Worm (Caenorhabditis elegans): Measurements from ENCODE around the gene gldi-2.

- TF ChIP-seq ceh-36 (tag; optimal IDR thresholded peaks at IDR 0.05) (no peak), scrt-1 (GFP tag; IDR thresholded peaks at IDR 0.05) (no peak), tra-4 (tag; optimal IDR thresholded peaks at IDR 0.05) (no peak), tbx-37 (GFP tag; conservative IDR thresholded peaks at IDR 0.05) (no peak), ets-7 (tag; optimal IDR thresholded peaks at IDR 0.05) (no peak)
These were observed 1.2 kb upstream of the gldi-2 start for ce11 chrII:6781983-6782382.

All from whole organism, early embryonic.